Worm (Caenorhabditis elegans) whole organism, early embryonic: ENCODE data around the gene gtf-2A2.
A peak's percentile ranks its signal among the peaks of the same experiment; 100 is the strongest.

Source experiments
- B0310.2 ChIP-seq: sonication (generic microtip); optimal IDR thresholded peaks from 2 replicates; lab custom pipeline; 2016; ENCODE audit warnings: mild to moderate bottlenecking, missing genetic modification characterization, missing compliant biosample characterization
- F13C5.2 ChIP-seq: sonication (generic microtip); optimal IDR thresholded peaks from 2 replicates; lab custom pipeline; 2017; ENCODE audit warnings: mild to moderate bottlenecking, missing genetic modification characterization, inconsistent platforms, missing compliant biosample characterization
- aly-1 ChIP-seq: sonication (generic microtip); optimal IDR thresholded peaks from 2 replicates; lab custom pipeline; 2016; ENCODE audit warnings: missing genetic modification characterization, missing compliant biosample characterization
- ama-1 ChIP-seq: fragments of 150-350 bp; optimal IDR thresholded peaks from 2 replicates; lab custom pipeline; 2014
- ceh-13 ChIP-seq: fragments of 200-800 bp; sonication (Bioruptor generic); optimal IDR thresholded peaks from 2 replicates; lab custom pipeline; 2018; ENCODE audit warnings: mild to moderate bottlenecking, missing genetic modification characterization, missing compliant biosample characterization
- ceh-36 ChIP-seq: sonication (generic microtip); optimal IDR thresholded peaks from 2 replicates; lab custom pipeline; 2016; ENCODE audit warnings: missing genetic modification characterization, inconsistent platforms, missing compliant biosample characterization
- ets-7 ChIP-seq: sonication (generic microtip); optimal IDR thresholded peaks from 2 replicates; lab custom pipeline; 2016; ENCODE audit warnings: missing genotype, missing genetic modification characterization, missing compliant biosample characterization
- flt-1 ChIP-seq: fragments of 200-800 bp; sonication (Bioruptor generic); IDR thresholded peaks from 2 replicates; pipeline ENCODE4 v1.3.6; 2022; ENCODE audit warnings: missing genetic modification characterization, missing compliant biosample characterization
- hmbx-1 ChIP-seq: sonication (generic microtip); optimal IDR thresholded peaks from 2 replicates; lab custom pipeline; 2016; ENCODE audit warnings: mild to moderate bottlenecking, missing genetic modification characterization, missing compliant biosample characterization
- hmg-4 ChIP-seq: fragments of 200-800 bp; sonication (Bioruptor generic); optimal IDR thresholded peaks from 2 replicates; lab custom pipeline; 2018; ENCODE audit warnings: mild to moderate bottlenecking, missing genetic modification characterization, missing compliant biosample characterization
- hnd-1 ChIP-seq: sonication (generic microtip); optimal IDR thresholded peaks from 2 replicates; lab custom pipeline; 2016; ENCODE audit warnings: missing genetic modification characterization, missing compliant biosample characterization
- pes-1 ChIP-seq: fragments of 200-800 bp; sonication (Bioruptor generic); IDR thresholded peaks from 2 replicates; pipeline ENCODE4 v1.3.6; 2022; ENCODE audit warnings: missing genetic modification reagents, missing genetic modification characterization, missing compliant biosample characterization
- scrt-1 ChIP-seq: fragments of 200-800 bp; sonication (Bioruptor generic); IDR thresholded peaks from 2 replicates; pipeline ENCODE4 v1.3.6; 2022; ENCODE audit warnings: missing genetic modification characterization, missing compliant biosample characterization
- sea-1 ChIP-seq: fragments of 200-800 bp; sonication (Bioruptor generic); conservative IDR thresholded peaks from 2 replicates; pipeline ENCODE4 v1.3.6; 2022; ENCODE audit warnings: missing genetic modification characterization, missing compliant biosample characterization
- tbx-11 ChIP-seq: fragments of 200-800 bp; sonication (Bioruptor generic); IDR thresholded peaks from 2 replicates; pipeline ENCODE4 v1.3.6; 2022; ENCODE audit warnings: missing genetic modification characterization, missing compliant biosample characterization
- tbx-37 ChIP-seq: fragments of 200-800 bp; sonication (Bioruptor generic); conservative IDR thresholded peaks from 2 replicates; pipeline ENCODE4 v1.3.6; 2022; ENCODE audit warnings: missing genetic modification reagents, missing genetic modification characterization, missing compliant biosample characterization
- tra-4 ChIP-seq: sonication (generic microtip); optimal IDR thresholded peaks from 2 replicates; lab custom pipeline; 2017; ENCODE audit warnings: missing genetic modification characterization, missing compliant biosample characterization

Gene gtf-2A2

ce11 chrIII:12616990-12617393 lies 7.6 kb upstream of the gtf-2A2 start:
- TF ChIP-seq aly-1 (tag; lab: Kevin White, UChicago), result peak; percentile 9
- no peak for TF ChIP-seq tra-4 (tag; lab: Kevin White, UChicago)

- TF ChIP-seq tra-4 (tag; lab: Kevin White, UChicago), result no peak
- no peak for TF ChIP-seq scrt-1
- no peak for TF ChIP-seq ets-7
- no peak for TF ChIP-seq hmg-4
- TF ChIP-seq hnd-1 (tag; lab: Kevin White, UChicago), result no peak
- TF ChIP-seq F13C5.2 (tag; lab: Kevin White, UChicago), result no peak
- no peak for TF ChIP-seq ceh-13 (GFP tag; lab: Kevin White, UChicago)
- no peak for TF ChIP-seq tbx-11 (GFP tag; lab: Robert Waterston, UW)
- no peak for TF ChIP-seq ceh-36 (tag; lab: Kevin White, UChicago)
- TF ChIP-seq sea-1 (GFP tag; lab: Robert Waterston, UW), result no peak
- TF ChIP-seq aly-1 (tag; lab: Kevin White, UChicago), result no peak
- TF ChIP-seq B0310.2, result no peak
- TF ChIP-seq ama-1, result no peak
- TF ChIP-seq pes-1 (GFP tag; lab: Robert Waterston, UW), result no peak
- TF ChIP-seq tbx-37, result no peak
- TF ChIP-seq flt-1 (GFP tag; lab: Robert Waterston, UW), result no peak
- TF ChIP-seq hmbx-1, result no peak
Measured at ce11 chrIII:12625875-12626649, 1.5 kb downstream of the gtf-2A2 start, which contains the start of gene pqn-80. pqn-80 (plus strand) TSS chrIII:12626568.

- no peak for TF ChIP-seq flt-1 (GFP tag; lab: Robert Waterston, UW)
- no peak for TF ChIP-seq tra-4 (tag; lab: Kevin White, UChicago)
- TF ChIP-seq tbx-11 (GFP tag; lab: Robert Waterston, UW), result no peak
- no peak for TF ChIP-seq F13C5.2 (tag; lab: Kevin White, UChicago)
- TF ChIP-seq scrt-1, result no peak
Measured at ce11 chrIII:12638592-12638991, 14.0 kb downstream of the gtf-2A2 start.

ce11 chrIII:12639214-12639613 lies 14.6 kb downstream of the gtf-2A2 start:
- TF ChIP-seq tbx-37 (no peak), ceh-36 (tag; lab: Kevin White, UChicago) (no peak)

- TF ChIP-seq hnd-1 (tag; lab: Kevin White, UChicago), result no peak
- TF ChIP-seq B0310.2, result no peak
- TF ChIP-seq ceh-36 (tag; lab: Kevin White, UChicago), result peak; percentile 79
- no peak for TF ChIP-seq aly-1 (tag; lab: Kevin White, UChicago)
- no peak for TF ChIP-seq tbx-37
- no peak for TF ChIP-seq pes-1 (GFP tag; lab: Robert Waterston, UW)
- no peak for TF ChIP-seq ets-7
- TF ChIP-seq hmg-4, result no peak
Measured at ce11 chrIII:12640386-12641024, 15.9 kb downstream of the gtf-2A2 start.

ce11 chrIII:12642511-12643168 lies 18.1 kb downstream of the gtf-2A2 start:
- peak; percentile 92 for TF ChIP-seq ceh-36 (tag; lab: Kevin White, UChicago)
- TF ChIP-seq B0310.2, result no peak

- no peak for TF ChIP-seq aly-1 (tag; lab: Kevin White, UChicago)
- TF ChIP-seq B0310.2, result no peak
- no peak for TF ChIP-seq ama-1
Measured at ce11 chrIII:12644669-12645068, 20.1 kb downstream of the gtf-2A2 start.

ce11 chrIII:12651946-12652345 lies 27.4 kb downstream of the gtf-2A2 start:
- TF ChIP-seq hnd-1 (tag; lab: Kevin White, UChicago) (no peak), ets-7 (no peak), tbx-11 (GFP tag; lab: Robert Waterston, UW) (no peak), tbx-37 (no peak), F13C5.2 (tag; lab: Kevin White, UChicago) (no peak), scrt-1 (no peak), tra-4 (tag; lab: Kevin White, UChicago) (no peak), flt-1 (GFP tag; lab: Robert Waterston, UW) (no peak), ceh-13 (GFP tag; lab: Kevin White, UChicago) (no peak), pes-1 (GFP tag; lab: Robert Waterston, UW) (no peak), ceh-36 (tag; lab: Kevin White, UChicago) (no peak), ama-1 (no peak), aly-1 (tag; lab: Kevin White, UChicago) (no peak), sea-1 (GFP tag; lab: Robert Waterston, UW) (no peak), hmbx-1 (no peak), hmg-4 (no peak), B0310.2 (no peak)
